Worm (Caenorhabditis elegans) whole organism, L1 larva: ENCODE results near the gene lap-1.

Experiments used
- C34B4.2 ChIP-seq: sonication (generic microtip); optimal IDR thresholded peaks from 2 replicates; lab custom pipeline; 2017; ENCODE audit warnings: mild to moderate bottlenecking, missing genetic modification characterization, missing compliant biosample characterization
- F16B12.6 ChIP-seq: fragments of 150-350 bp; optimal IDR thresholded peaks from 2 replicates; lab custom pipeline; 2014; ENCODE audit warnings: missing biosample characterization, missing genetic modification characterization
- aha-1 ChIP-seq: fragments of 150-350 bp; optimal IDR thresholded peaks from 2 replicates; lab custom pipeline; 2014; ENCODE audit warnings: missing biosample characterization, missing genetic modification characterization
- blmp-1 ChIP-seq: fragments of 150-350 bp; optimal IDR thresholded peaks from 2 replicates; lab custom pipeline; 2014; ENCODE audit warnings: missing biosample characterization, missing genetic modification characterization
- ceh-63 ChIP-seq: fragments of 200-800 bp; sonication (Bioruptor generic); optimal IDR thresholded peaks from 2 replicates; lab custom pipeline; 2018; ENCODE audit warnings: mild to moderate bottlenecking, missing genetic modification characterization, missing compliant biosample characterization
- ceh-82 ChIP-seq, 3 experiments: fragments of 150-350 bp in 1 of 3; sonication (generic microtip) in 2 of 3; optimal IDR thresholded peaks; 2 replicates each; lab custom pipeline; 2014 to 2017; ENCODE audit warnings: missing biosample characterization in 3 of 3, missing genetic modification characterization in 3 of 3
- dsc-1 ChIP-seq: sonication (generic microtip); optimal IDR thresholded peaks from 2 replicates; lab custom pipeline; 2016; ENCODE audit warnings: mild to moderate bottlenecking, missing genetic modification characterization, missing compliant biosample characterization
- egl-13 ChIP-seq: sonication (generic microtip); optimal IDR thresholded peaks from 2 replicates; lab custom pipeline; 2016; ENCODE audit warnings: missing genotype, missing genetic modification reagents, missing genetic modification characterization, missing compliant biosample characterization
- egl-27 ChIP-seq, 2 experiments: fragments of 150-350 bp in 1 of 2; sonication (generic microtip); optimal IDR thresholded peaks; 3 replicates each; lab custom pipeline; 2017 to 2018; ENCODE audit warnings: missing biosample characterization in 2 of 2, missing genetic modification characterization in 2 of 2, missing genetic modification reagents in 2 of 2
- ets-5 ChIP-seq: fragments of 200-800 bp; sonication (Bioruptor generic); IDR thresholded peaks from 2 replicates; pipeline ENCODE4 v1.3.6; 2022; ENCODE audit warnings: missing genetic modification characterization, missing compliant biosample characterization
- grh-1 ChIP-seq: fragments of 200-800 bp; sonication (Bioruptor generic); IDR thresholded peaks from 2 replicates; pipeline ENCODE4 v1.3.6; 2022; ENCODE audit warnings: missing genetic modification reagents, missing genetic modification characterization, missing compliant biosample characterization
- hlh-4 ChIP-seq: sonication (generic microtip); optimal IDR thresholded peaks from 2 replicates; lab custom pipeline; 2016; ENCODE audit warnings: mild to moderate bottlenecking, missing genetic modification characterization, missing compliant biosample characterization
- jun-1 ChIP-seq: fragments of 150-350 bp; optimal IDR thresholded peaks from 2 replicates; lab custom pipeline; 2014; ENCODE audit warnings: missing biosample characterization, missing genetic modification reagents, missing genetic modification characterization
- lin-39 ChIP-seq: fragments of 150-350 bp; optimal IDR thresholded peaks from 2 replicates; lab custom pipeline; 2014; ENCODE audit warnings: missing biosample characterization, missing genetic modification reagents, missing genetic modification characterization
- lsy-2 ChIP-seq, 2 experiments: fragments of 150-350 bp; optimal IDR thresholded peaks; 2 replicates each; lab custom pipeline; 2014; ENCODE audit warnings: missing biosample characterization in 2 of 2, missing genetic modification characterization in 2 of 2
- mab-9 ChIP-seq: fragments of 200-800 bp; sonication (Bioruptor generic); IDR thresholded peaks from 2 replicates; pipeline ENCODE4 v1.3.6; 2022; ENCODE audit warnings: missing genetic modification reagents, missing genetic modification characterization, missing compliant biosample characterization
- mef-2 ChIP-seq: fragments of 150-350 bp; optimal IDR thresholded peaks from 2 replicates; lab custom pipeline; 2014; ENCODE audit warnings: missing biosample characterization, missing genetic modification characterization
- nhr-11 ChIP-seq: fragments of 150-350 bp; optimal IDR thresholded peaks from 2 replicates; lab custom pipeline; 2014; ENCODE audit warnings: missing biosample characterization, missing genetic modification characterization
- nhr-12 ChIP-seq: sonication (generic microtip); optimal IDR thresholded peaks from 2 replicates; lab custom pipeline; 2017; ENCODE audit warnings: missing biosample characterization, missing genetic modification characterization
- nhr-237 ChIP-seq: fragments of 150-350 bp; optimal IDR thresholded peaks from 2 replicates; lab custom pipeline; 2014; ENCODE audit warnings: missing biosample characterization, missing genetic modification characterization
- nhr-28 ChIP-seq: fragments of 150-350 bp; optimal IDR thresholded peaks from 2 replicates; lab custom pipeline; 2014; ENCODE audit warnings: missing biosample characterization, missing genetic modification characterization
- nhr-47 ChIP-seq: sonication (generic microtip); optimal IDR thresholded peaks from 2 replicates; lab custom pipeline; 2016; ENCODE audit warnings: mild to moderate bottlenecking, missing genetic modification characterization, moderate library complexity, missing compliant biosample characterization
- nhr-71 ChIP-seq: sonication (generic microtip); optimal IDR thresholded peaks from 2 replicates; lab custom pipeline; 2016; ENCODE audit warnings: mild to moderate bottlenecking, missing genetic modification characterization, moderate library complexity, missing compliant biosample characterization
- nhr-77 ChIP-seq: fragments of 150-350 bp; optimal IDR thresholded peaks from 2 replicates; lab custom pipeline; 2014; ENCODE audit warnings: missing biosample characterization, missing genetic modification characterization
- nhr-90 ChIP-seq: sonication (generic microtip); optimal IDR thresholded peaks from 2 replicates; lab custom pipeline; 2016; ENCODE audit warnings: mild to moderate bottlenecking, missing genetic modification characterization, missing compliant biosample characterization; ENCODE audit not compliant: poor library complexity
- skn-1 ChIP-seq: fragments of 150-350 bp; optimal IDR thresholded peaks from 2 replicates; lab custom pipeline; 2014; ENCODE audit warnings: missing biosample characterization, missing genetic modification characterization
- snpc-4 ChIP-seq: fragments of 150-350 bp; optimal IDR thresholded peaks from 2 replicates; lab custom pipeline; 2014; ENCODE audit warnings: missing biosample characterization, missing genetic modification characterization
- swsn-7 ChIP-seq: sonication (generic microtip); optimal IDR thresholded peaks from 2 replicates; lab custom pipeline; 2016; ENCODE audit warnings: missing genetic modification characterization, missing compliant biosample characterization
- tbx-2 ChIP-seq: sonication (generic microtip); optimal IDR thresholded peaks from 2 replicates; lab custom pipeline; 2016; ENCODE audit warnings: missing genetic modification characterization, missing compliant biosample characterization
- unc-86 ChIP-seq: sonication (generic microtip); optimal IDR thresholded peaks from 2 replicates; lab custom pipeline; 2016; ENCODE audit warnings: missing genetic modification characterization, missing compliant biosample characterization
- vab-15 ChIP-seq: sonication (generic microtip); optimal IDR thresholded peaks from 2 replicates; lab custom pipeline; 2017; ENCODE audit warnings: missing genotype, mild to moderate bottlenecking, missing genetic modification characterization, missing compliant biosample characterization
- zag-1 ChIP-seq: fragments of 150-350 bp; optimal IDR thresholded peaks from 2 replicates; lab custom pipeline; 2014; ENCODE audit warnings: missing biosample characterization, missing genetic modification characterization
- zip-4 ChIP-seq: fragments of 200-800 bp; sonication (Bioruptor generic); optimal IDR thresholded peaks from 2 replicates; lab custom pipeline; 2018; ENCODE audit warnings: mild to moderate bottlenecking, missing genetic modification characterization, moderate library complexity, missing compliant biosample characterization
- ztf-11 ChIP-seq, 2 experiments: sonication (generic microtip); optimal IDR thresholded peaks; 2 replicates each; lab custom pipeline; 2016 to 2017; ENCODE audit warnings: missing genetic modification characterization in 2 of 2, missing biosample characterization in 1 of 2, missing compliant biosample characterization in 1 of 2

The lap-1 gene

DNA sequence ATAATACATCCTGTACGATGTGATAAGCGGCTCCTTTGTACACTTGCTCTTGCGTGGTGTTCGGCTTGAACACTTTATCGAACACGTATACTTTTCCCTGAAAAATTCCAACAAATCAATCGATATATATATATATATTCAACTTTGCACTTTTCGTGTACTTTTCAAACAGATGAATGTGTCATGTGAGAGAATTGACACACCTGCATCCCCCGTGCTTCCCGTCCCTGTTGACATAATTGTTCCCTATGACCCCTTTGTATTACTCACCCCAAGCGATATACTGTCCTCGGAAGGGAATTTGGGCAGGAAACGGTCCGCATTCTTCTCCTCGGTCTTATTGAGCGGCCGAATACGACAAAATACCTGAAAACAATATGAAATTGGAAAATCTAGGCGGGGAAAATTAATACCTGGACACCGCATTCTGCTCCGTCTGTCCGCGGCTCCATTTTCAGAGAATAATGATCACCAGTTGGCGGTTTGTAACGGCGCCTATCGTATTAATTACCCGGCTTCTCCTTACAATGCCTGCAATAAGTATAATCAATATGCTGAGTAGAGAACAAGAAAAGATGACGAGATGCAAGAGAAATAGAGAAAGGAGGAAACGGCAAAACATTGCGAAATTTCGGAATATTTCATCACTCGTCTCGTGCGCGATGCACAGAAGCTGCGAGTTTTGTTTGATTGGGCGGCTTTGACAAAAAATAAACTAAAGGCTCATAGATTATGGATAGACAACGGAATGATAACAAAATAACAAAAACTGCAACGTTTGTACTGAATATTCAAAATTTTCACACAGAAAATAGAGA lies 46.9 kb downstream of the lap-1 start, which contains the start of gene unc-116 (continued):
- TF ChIP-seq nhr-11 (tag; lab: Kevin White, UChicago) (no peak), nhr-47 (tag; lab: Kevin White, UChicago) (peak; percentile 47), egl-27 (tag; optimal IDR thresholded peaks at IDR 0.05; lab: Kevin White, UChicago) (no peak), grh-1 (GFP tag; lab: Robert Waterston, UW) (no peak), nhr-237 (peak; percentile 11), tbx-2 (tag; lab: Kevin White, UChicago) (no peak), vab-15 (tag; lab: Kevin White, UChicago) (no peak), nhr-77 (tag; lab: Kevin White, UChicago) (no peak), egl-13 (peak; percentile 26), lin-39 (tag; lab: Kevin White, UChicago) (no peak), ceh-82 (tag; optimal IDR thresholded peaks at IDR 0.05; lab: Kevin White, UChicago) (peak; percentile 50 to 72 (median 58)), nhr-71 (tag; lab: Kevin White, UChicago) (peak; percentile 63), zag-1 (tag; lab: Kevin White, UChicago) (no peak), mab-9 (GFP tag; lab: Robert Waterston, UW) (no peak), snpc-4 (tag; lab: Kevin White, UChicago) (peak; percentile 9), swsn-7 (tag; lab: Kevin White, UChicago) (peak; percentile 2), C34B4.2 (no peak), ets-5 (GFP tag; lab: Robert Waterston, UW) (no peak), nhr-12 (tag; lab: Kevin White, UChicago) (no peak), lsy-2 (tag; optimal IDR thresholded peaks at IDR 0.05; lab: Kevin White, UChicago) (peak; percentile 60 to 70), nhr-28 (tag; lab: Kevin White, UChicago) (no peak), dsc-1 (tag; lab: Kevin White, UChicago) (no peak), ceh-63 (GFP tag; lab: Kevin White, UChicago) (no peak), unc-86 (tag; lab: Kevin White, UChicago) (no peak), F16B12.6 (tag; lab: Kevin White, UChicago) (peak; percentile 43), ztf-11 (tag; optimal IDR thresholded peaks at IDR 0.05; lab: Kevin White, UChicago) (no peak), hlh-4 (tag; lab: Kevin White, UChicago) (no peak), blmp-1 (tag; lab: Kevin White, UChicago) (peak; percentile 35), nhr-90 (tag; lab: Kevin White, UChicago) (no peak), skn-1 (tag; lab: Kevin White, UChicago) (peak; percentile 94), jun-1 (tag; lab: Kevin White, UChicago) (peak; percentile 27), zip-4 (GFP tag; lab: Kevin White, UChicago) (peak; percentile 92), mef-2 (tag; lab: Kevin White, UChicago) (no peak), aha-1 (tag; lab: Kevin White, UChicago) (no peak)
